Worm (Caenorhabditis elegans) whole organism, midembryonic: ENCODE data around the gene bbs-8.

Experiments used
- cog-1 ChIP-seq: sonication (generic microtip); optimal IDR thresholded peaks from 2 replicates; lab custom pipeline; 2016; ENCODE audit warnings: missing genetic modification characterization, missing compliant biosample characterization
- flt-1 ChIP-seq: fragments of 200-800 bp; sonication (Bioruptor generic); IDR thresholded peaks from 2 replicates; pipeline ENCODE4 v1.3.6; 2022; ENCODE audit warnings: missing genetic modification characterization, missing compliant biosample characterization
- klf-2 ChIP-seq: fragments of 200-800 bp; sonication (Bioruptor generic); conservative IDR thresholded peaks from 2 replicates; pipeline ENCODE4 v1.3.6; 2022; ENCODE audit warnings: missing genetic modification reagents, missing genetic modification characterization, missing compliant biosample characterization
- med-1 ChIP-seq: sonication (generic microtip); optimal IDR thresholded peaks from 2 replicates; lab custom pipeline; 2017; ENCODE audit warnings: missing genetic modification characterization, mild to moderate bottlenecking, missing compliant biosample characterization, antibody characterized with exemption, missing genetic modification reagents; ENCODE audit not compliant: insufficient read depth
- tab-1 ChIP-seq: fragments of 200-800 bp; sonication (Bioruptor generic); IDR thresholded peaks from 2 replicates; pipeline ENCODE4 v1.3.6; 2022; ENCODE audit warnings: missing genetic modification characterization, missing compliant biosample characterization
- ztf-23 ChIP-seq: fragments of 200-800 bp; sonication (Bioruptor generic); IDR thresholded peaks from 2 replicates; pipeline ENCODE4 v1.3.6; 2022; ENCODE audit warnings: missing genetic modification reagents, missing genetic modification characterization, missing compliant biosample characterization
- ztf-29 ChIP-seq: fragments of 200-800 bp; sonication (Bioruptor generic); IDR thresholded peaks from 2 replicates; pipeline ENCODE4 v1.3.6; 2022; ENCODE audit warnings: missing genetic modification reagents, missing genetic modification characterization, missing compliant biosample characterization

DNA sequence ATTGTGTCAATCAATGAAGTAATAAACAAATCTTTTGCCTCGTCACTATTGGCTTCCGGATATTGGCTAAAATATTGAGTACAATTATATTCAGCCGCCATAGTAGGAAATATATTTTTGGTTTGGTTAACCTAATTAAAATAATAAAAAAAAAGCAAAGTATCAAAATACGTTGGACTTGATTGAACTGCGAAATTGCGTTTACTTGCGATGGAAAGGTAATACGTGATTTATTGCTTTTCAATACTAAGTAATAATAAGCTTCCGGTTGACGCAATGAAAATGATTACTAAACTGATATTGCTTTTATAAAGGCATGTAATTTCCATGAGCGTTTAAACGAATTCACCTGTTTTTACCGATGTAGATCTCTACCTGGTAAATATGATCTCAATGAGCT, 34.7 kb upstream of the bbs-8 start, which contains the start of gene dmsr-9:
- TF ChIP-seq ztf-29 (no peak), klf-2 (no peak), flt-1 (GFP tag; lab: Robert Waterston, UW) (no peak), tab-1 (GFP tag; lab: Robert Waterston, UW) (no peak), ztf-23 (GFP tag; lab: Robert Waterston, UW) (no peak), med-1 (no peak), cog-1 (tag; lab: Kevin White, UChicago) (no peak)
